Worm (Caenorhabditis elegans) whole organism, L4/young adult: ENCODE measurements around the gene abi-1.

Experiments used
- W03F9.2 ChIP-seq: fragments of 150-350 bp; optimal IDR thresholded peaks from 2 replicates; lab custom pipeline; 2014; ENCODE audit warnings: missing biosample characterization, missing genetic modification characterization
- him-1 ChIP-seq: sonication (generic microtip); optimal IDR thresholded peaks from 2 replicates; lab custom pipeline; 2016; ENCODE audit warnings: missing genotype, missing genetic modification reagents, missing genetic modification characterization, missing compliant biosample characterization

ce11 chrIII:5714984-5715454, 22.5 kb upstream of the abi-1 start:
- TF ChIP-seq W03F9.2 (tag; lab: Kevin White, UChicago) (no peak), him-1 (tag; lab: Kevin White, UChicago) (no peak)
